Worm (Caenorhabditis elegans): ENCODE measurements around the gene dhs-23.
A peak's percentile ranks its signal among the peaks of the same experiment; 100 is the strongest.

Gene dhs-23

DNA sequence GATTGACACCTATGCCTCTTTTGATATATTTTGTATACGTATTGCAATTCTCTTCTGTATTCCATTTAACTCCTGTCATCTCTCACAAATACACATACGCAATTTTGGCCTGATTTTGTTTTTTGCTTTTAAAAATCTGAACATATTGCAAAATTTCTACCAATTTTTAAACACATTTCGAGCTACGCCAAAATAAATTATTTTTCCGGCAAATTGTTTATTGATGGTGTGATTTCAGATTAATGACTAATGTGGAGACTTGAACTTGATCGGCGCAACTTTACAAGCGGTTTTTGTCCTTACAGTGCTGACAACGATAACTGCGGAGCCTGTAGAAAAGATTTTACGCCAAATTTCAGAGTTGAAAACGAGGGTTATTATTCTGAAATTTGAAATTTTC is 16.1 kb downstream of the dhs-23 start:
- no peak for TF ChIP-seq C06A6.2 (GFP tag; conservative IDR thresholded peaks at IDR 0.05)
- peak; percentile 13 for TF ChIP-seq snpc-3.4 (tag; optimal IDR thresholded peaks at IDR 0.05)
- TF ChIP-seq D2030.7 (GFP tag; IDR thresholded peaks at IDR 0.05), result 0 out of 2 replicates have a peak, but pooled peaks have one; percentile 10
- peak; percentile 37 for TF ChIP-seq lsl-1 (GFP tag; optimal IDR thresholded peaks at IDR 0.05)
- TF ChIP-seq snpc-1.1 (tag; optimal IDR thresholded peaks at IDR 0.05; ENCODE audit: insufficient read depth), result peak; percentile 34
- TF ChIP-seq K11D2.4 (GFP tag; IDR thresholded peaks at IDR 0.05), result no peak
- peak in 1 of 3 experiments; percentile 2 for TF ChIP-seq lin-35 (GFP tag; optimal IDR thresholded peaks at IDR 0.05)
- TF ChIP-seq ekl-4 (GFP tag; IDR thresholded peaks at IDR 0.05), result peak; percentile 67
- TF ChIP-seq gei-17 (GFP tag; optimal IDR thresholded peaks at IDR 0.05), result no peak
- TF ChIP-seq hsf-1 (GFP tag; IDR thresholded peaks at IDR 0.05), result peak; percentile 83
- TF ChIP-seq rpc-1 (optimal IDR thresholded peaks at IDR 0.05), result no peak
- peak; percentile 10 for TF ChIP-seq rpc-1 (tag; optimal IDR thresholded peaks at IDR 0.05)
- 0 out of 2 replicates have a peak, but pooled peaks have one; percentile 16 for TF ChIP-seq madf-3 (GFP tag; IDR thresholded peaks at IDR 0.05)
- no peak for TF ChIP-seq F23B12.7 (tag; optimal IDR thresholded peaks at IDR 0.05; ENCODE audit: insufficient read depth)
- TF ChIP-seq die-1 (tag; optimal IDR thresholded peaks at IDR 0.05), result no peak
- TF ChIP-seq F33H1.4 (GFP tag; IDR thresholded peaks at IDR 0.05), result no peak
- peak; percentile 48 for TF ChIP-seq tbp1 (GFP tag; optimal IDR thresholded peaks at IDR 0.05)
- peak; percentile 50; the same call in 1 of the 2 replicates for TF ChIP-seq lin-26 (GFP tag; IDR thresholded peaks at IDR 0.05)
- no peak for TF ChIP-seq hlh-12 (tag; optimal IDR thresholded peaks at IDR 0.05)
- peak; percentile 56; the same call in 1 of the 2 replicates for TF ChIP-seq Y95B8A.8 (GFP tag; IDR thresholded peaks at IDR 0.05)
- no peak for TF ChIP-seq mel-28 (tag; optimal IDR thresholded peaks at IDR 0.05; ENCODE audit: borderline replicate concordance)
- TF ChIP-seq pbrm-1 (GFP tag; IDR thresholded peaks at IDR 0.05), result peak; percentile 25; the same call in 1 of the 2 replicates
- peak; percentile 17 for TF ChIP-seq F10E7.11 (tag; optimal IDR thresholded peaks at IDR 0.05)
- peak; percentile 37 for TF ChIP-seq him-1 (tag; optimal IDR thresholded peaks at IDR 0.05)
- TF ChIP-seq B0336.3 (GFP tag; IDR thresholded peaks at IDR 0.05), result peak; percentile 72; the same call in 1 of the 2 replicates
- TF ChIP-seq xnd-1 (tag; optimal IDR thresholded peaks at IDR 0.05), result peak; percentile 51
- no peak for TF ChIP-seq nfyb-1 (GFP tag; IDR thresholded peaks at IDR 0.05)
- peak; percentile 38 for TF ChIP-seq F49E8.2 (tag; optimal IDR thresholded peaks at IDR 0.05; ENCODE audit: insufficient read depth)
- peak; percentile 34; the same call in 1 of the 2 replicates for TF ChIP-seq madf-8 (GFP tag; conservative IDR thresholded peaks at IDR 0.05)
- peak; percentile 21; the same call in 1 of the 2 replicates for TF ChIP-seq Y79H2A.3 (GFP tag; conservative IDR thresholded peaks at IDR 0.05)
- peak; percentile 29 for TF ChIP-seq snpc-4 (GFP tag; optimal IDR thresholded peaks at IDR 0.05)
- TF ChIP-seq snpc-4 (tag; optimal IDR thresholded peaks at IDR 0.05), result no peak
- TF ChIP-seq tlf-1 (GFP tag; optimal IDR thresholded peaks at IDR 0.05), result peak; percentile 63
- 0 out of 2 replicates have a peak, but pooled peaks have one; percentile 12 for TF ChIP-seq C17E4.6 (GFP tag; IDR thresholded peaks at IDR 0.05)
- no peak for TF ChIP-seq T07F8.4 (tag; optimal IDR thresholded peaks at IDR 0.05)
- peak; percentile 76 for TF ChIP-seq attf-6 (GFP tag; IDR thresholded peaks at IDR 0.05)
- 0 out of 2 replicates have a peak, but pooled peaks have one; percentile 40 for TF ChIP-seq egl-18 (GFP tag; IDR thresholded peaks at IDR 0.05)
- TF ChIP-seq Y53G8AR.9 (GFP tag; conservative IDR thresholded peaks at IDR 0.05), result peak; percentile 75
- peak; percentile 12 for TF ChIP-seq B0261.1 (tag; optimal IDR thresholded peaks at IDR 0.05)
- TF ChIP-seq hrde-1 (tag; optimal IDR thresholded peaks at IDR 0.05; ENCODE audit: borderline replicate concordance), result peak; percentile 82
- TF ChIP-seq ama-1 (optimal IDR thresholded peaks at IDR 0.05), result no peak
- TF ChIP-seq ama-1 (GFP tag; optimal IDR thresholded peaks at IDR 0.05), result peak in 1 of 2 experiments; percentile 28
- peak; percentile 73 for TF ChIP-seq madf-6 (GFP tag; IDR thresholded peaks at IDR 0.05)
